Worm (Caenorhabditis elegans) whole organism, L1 larva: ENCODE results near the gene srg-5.

Source experiments
- Y116A8C.19 ChIP-seq: sonication (generic microtip); optimal IDR thresholded peaks from 2 replicates; lab custom pipeline; 2016; ENCODE audit warnings: missing compliant biosample characterization, missing genetic modification characterization, borderline replicate concordance
- egl-27 ChIP-seq, 2 experiments: fragments of 150-350 bp in 1 of 2; sonication (generic microtip); optimal IDR thresholded peaks; 3 replicates each; lab custom pipeline; 2017 to 2018; ENCODE audit warnings: missing biosample characterization in 2 of 2, missing genetic modification characterization in 2 of 2, missing genetic modification reagents in 2 of 2
- elt-3 ChIP-seq, 6 experiments: fragments of 150-350 bp in 1 of 6; sonication (generic microtip); optimal IDR thresholded peaks; 2 replicates each; lab custom pipeline; 2017 to 2018; ENCODE audit warnings: missing biosample characterization in 6 of 6, missing genetic modification characterization in 6 of 6, inconsistent platforms in 1 of 6
- fos-1 ChIP-seq: fragments of 150-350 bp; optimal IDR thresholded peaks from 2 replicates; lab custom pipeline; 2014; ENCODE audit warnings: missing biosample characterization, missing genetic modification characterization
- jun-1 ChIP-seq: fragments of 150-350 bp; optimal IDR thresholded peaks from 2 replicates; lab custom pipeline; 2014; ENCODE audit warnings: missing biosample characterization, missing genetic modification reagents, missing genetic modification characterization
- nhr-28 ChIP-seq: fragments of 150-350 bp; optimal IDR thresholded peaks from 2 replicates; lab custom pipeline; 2014; ENCODE audit warnings: missing biosample characterization, missing genetic modification characterization
- skn-1 ChIP-seq: fragments of 150-350 bp; optimal IDR thresholded peaks from 2 replicates; lab custom pipeline; 2014; ENCODE audit warnings: missing biosample characterization, missing genetic modification characterization
- snpc-4 ChIP-seq: fragments of 150-350 bp; optimal IDR thresholded peaks from 2 replicates; lab custom pipeline; 2014; ENCODE audit warnings: missing biosample characterization, missing genetic modification characterization
- unc-130 ChIP-seq: fragments of 150-350 bp; optimal IDR thresholded peaks from 2 replicates; lab custom pipeline; 2017; ENCODE audit warnings: missing biosample characterization, missing genetic modification characterization, inconsistent platforms
- unc-98 ChIP-seq: fragments of 200-800 bp; sonication (Bioruptor generic); IDR thresholded peaks from 2 replicates; pipeline ENCODE4 v1.3.6; 2022; ENCODE audit warnings: missing genetic modification characterization, missing compliant biosample characterization
- ztf-11 ChIP-seq, 2 experiments: sonication (generic microtip); optimal IDR thresholded peaks; 2 replicates each; lab custom pipeline; 2016 to 2017; ENCODE audit warnings: missing genetic modification characterization in 2 of 2, missing biosample characterization in 1 of 2, missing compliant biosample characterization in 1 of 2

DNA sequence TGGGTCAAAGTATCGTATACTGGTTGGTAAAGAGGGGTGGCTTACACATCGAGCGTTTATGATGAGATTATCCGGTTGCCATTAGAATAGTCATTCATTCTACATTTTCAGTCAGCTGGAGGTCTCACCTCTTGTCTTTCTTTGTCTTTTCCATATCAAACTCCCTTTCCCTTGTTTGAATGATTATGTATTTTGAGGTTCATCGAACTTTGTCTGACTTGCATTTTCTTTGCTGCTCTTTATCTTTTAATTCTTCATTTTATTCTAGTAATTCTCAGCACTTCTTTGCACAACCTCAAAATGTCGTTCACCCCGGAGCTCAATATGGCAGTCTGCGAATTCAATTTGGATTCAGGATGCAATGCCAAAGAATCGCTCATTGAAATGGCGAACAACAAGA is 23.8 kb downstream of the srg-5 start, which contains the start of gene T12A2.3:
- TF ChIP-seq snpc-4 (no peak), nhr-28 (no peak), egl-27 (tag; optimal IDR thresholded peaks at IDR 0.05; lab: Kevin White, UChicago) (no peak), skn-1 (tag; lab: Kevin White, UChicago) (no peak), Y116A8C.19 (tag; lab: Kevin White, UChicago) (no peak), fos-1 (tag; lab: Kevin White, UChicago) (no peak), unc-130 (tag; lab: Kevin White, UChicago) (no peak), ztf-11 (tag; optimal IDR thresholded peaks at IDR 0.05; lab: Kevin White, UChicago) (no peak), elt-3 (tag; optimal IDR thresholded peaks at IDR 0.05; lab: Kevin White, UChicago) (no peak), jun-1 (tag; lab: Kevin White, UChicago) (no peak), unc-98 (GFP tag; lab: Robert Waterston, UW) (no peak)
